Worm (Caenorhabditis elegans): ENCODE results near the gene scl-18.

Gene scl-18

DNA sequence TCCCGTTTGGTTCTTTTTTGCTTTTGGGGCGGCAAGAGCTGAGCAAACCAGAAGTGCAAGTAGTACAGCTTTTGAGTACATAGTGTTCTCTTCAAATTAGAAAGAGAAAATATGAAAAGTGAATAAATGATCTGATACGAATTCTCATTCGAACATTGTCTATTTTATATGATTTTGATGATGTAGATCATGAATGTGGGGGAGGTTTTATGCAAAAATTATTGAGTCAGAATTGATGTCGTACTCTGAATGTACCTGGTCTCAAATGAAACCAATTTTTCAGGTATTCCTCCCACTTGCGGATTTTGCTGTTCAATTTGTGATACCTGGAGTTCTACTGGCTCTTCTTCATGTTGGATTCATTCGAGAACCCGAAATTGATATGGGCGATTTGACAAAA lies 14.0 kb downstream of the scl-18 start, which contains the start of gene K01A6.4:
TSS of gene K01A6.4 (minus strand) at position 101 of the 400 bp plus-strand sequence.
- TF ChIP-seq alr-1 (tag; optimal IDR thresholded peaks at IDR 0.05) (no peak), sma-9 (GFP tag; optimal IDR thresholded peaks at IDR 0.05) (no peak), sma-9 (tag; optimal IDR thresholded peaks at IDR 0.05) (no peak), sma-3 (GFP tag; optimal IDR thresholded peaks at IDR 0.05) (no peak), ztf-11 (tag; optimal IDR thresholded peaks at IDR 0.05) (no peak), mdl-1 (tag; optimal IDR thresholded peaks at IDR 0.05) (no peak), unc-55 (GFP tag; optimal IDR thresholded peaks at IDR 0.05) (no peak), peb-1 (tag; optimal IDR thresholded peaks at IDR 0.05) (no peak), nhr-11 (tag; optimal IDR thresholded peaks at IDR 0.05) (no peak), nhr-12 (tag; optimal IDR thresholded peaks at IDR 0.05) (no peak), ceh-82 (tag; optimal IDR thresholded peaks at IDR 0.05) (no peak), C34F6.9 (tag; optimal IDR thresholded peaks at IDR 0.05) (no peak), aly-2 (tag; optimal IDR thresholded peaks at IDR 0.05) (no peak), lin-13 (GFP tag; optimal IDR thresholded peaks at IDR 0.05) (no peak), elt-3 (tag; optimal IDR thresholded peaks at IDR 0.05) (no peak), ceh-16 (tag; optimal IDR thresholded peaks at IDR 0.05) (no peak), F13H6.1 (tag; optimal IDR thresholded peaks at IDR 0.05) (no peak)

DNA sequence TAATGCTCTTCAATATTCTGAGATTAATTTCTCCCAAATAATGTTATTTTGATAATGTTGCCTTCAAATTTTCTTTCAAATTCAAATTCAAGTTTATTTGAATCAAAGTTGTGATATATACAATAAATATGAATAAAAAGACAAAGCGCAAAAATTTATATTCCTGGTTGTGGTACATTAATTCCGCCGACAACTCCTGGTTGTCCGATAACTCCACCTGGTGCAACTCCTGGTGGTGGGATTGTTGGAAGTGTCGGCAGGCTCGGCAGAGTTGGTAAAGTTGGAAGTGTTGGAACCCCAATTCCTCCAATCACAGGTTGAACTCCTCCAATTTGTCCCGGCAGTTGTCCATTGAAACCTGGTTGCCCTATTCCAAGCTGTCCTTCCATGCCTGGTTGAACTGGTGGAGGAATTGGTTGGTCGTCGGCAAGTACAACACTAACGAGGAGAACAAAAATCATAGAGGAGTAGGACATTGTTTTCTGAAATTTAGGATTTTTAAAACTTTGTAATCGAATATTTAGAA lies 16.1 kb downstream of the scl-18 start, which contains the start of gene K01A6.7:
TSS of gene K01A6.7 (minus strand) at position 476 of the 526 bp plus-strand sequence.
- TF ChIP-seq ama-1 (optimal IDR thresholded peaks at IDR 0.05) (no peak), mab-5 (tag; optimal IDR thresholded peaks at IDR 0.05) (no peak), mdl-1 (tag; optimal IDR thresholded peaks at IDR 0.05) (no peak)

DNA sequence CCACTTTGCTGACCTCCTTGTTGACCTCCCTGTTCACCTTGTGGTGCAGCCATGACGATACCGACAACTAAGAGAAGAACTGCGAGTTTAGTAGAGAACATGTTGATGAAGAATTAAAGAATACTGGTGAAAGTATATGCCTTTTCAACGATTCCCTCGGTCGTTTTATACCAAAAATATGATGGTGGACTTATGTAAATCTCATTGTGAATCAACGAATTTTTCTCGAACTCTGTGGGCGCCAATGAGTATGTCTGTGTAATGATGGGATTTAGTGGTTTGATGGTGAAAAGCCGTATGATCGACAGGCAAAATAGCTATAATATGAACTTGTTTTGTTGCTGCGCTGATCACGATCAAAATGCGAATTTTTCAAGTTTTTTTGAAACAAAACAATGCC lies 17.0 kb downstream of the scl-18 start, which contains the start of gene K01A6.8:
TSS of gene K01A6.8 (minus strand) at position 101 of the 400 bp plus-strand sequence.
- TF ChIP-seq lin-39 (tag; optimal IDR thresholded peaks at IDR 0.05) (no peak), zag-1 (tag; optimal IDR thresholded peaks at IDR 0.05) (no peak), dmd-4 (tag; optimal IDR thresholded peaks at IDR 0.05) (no peak), unc-55 (GFP tag; optimal IDR thresholded peaks at IDR 0.05) (no peak), R02D3.7 (tag; optimal IDR thresholded peaks at IDR 0.05) (no peak), blmp-1 (tag; optimal IDR thresholded peaks at IDR 0.05; ENCODE audit: insufficient read depth) (no peak), crh-2 (tag; optimal IDR thresholded peaks at IDR 0.05) (no peak), elt-1 (tag; optimal IDR thresholded peaks at IDR 0.05) (no peak), alr-1 (tag; optimal IDR thresholded peaks at IDR 0.05) (no peak), lin-11 (tag; optimal IDR thresholded peaks at IDR 0.05) (no peak), F13H6.1 (tag; optimal IDR thresholded peaks at IDR 0.05) (no peak), ZK546.5 (tag; optimal IDR thresholded peaks at IDR 0.05) (no peak), sma-3 (GFP tag; optimal IDR thresholded peaks at IDR 0.05) (no peak), sem-4 (tag; optimal IDR thresholded peaks at IDR 0.05) (no peak), ztf-11 (tag; optimal IDR thresholded peaks at IDR 0.05) (no peak), mab-5 (tag; optimal IDR thresholded peaks at IDR 0.05) (no peak)

DNA sequence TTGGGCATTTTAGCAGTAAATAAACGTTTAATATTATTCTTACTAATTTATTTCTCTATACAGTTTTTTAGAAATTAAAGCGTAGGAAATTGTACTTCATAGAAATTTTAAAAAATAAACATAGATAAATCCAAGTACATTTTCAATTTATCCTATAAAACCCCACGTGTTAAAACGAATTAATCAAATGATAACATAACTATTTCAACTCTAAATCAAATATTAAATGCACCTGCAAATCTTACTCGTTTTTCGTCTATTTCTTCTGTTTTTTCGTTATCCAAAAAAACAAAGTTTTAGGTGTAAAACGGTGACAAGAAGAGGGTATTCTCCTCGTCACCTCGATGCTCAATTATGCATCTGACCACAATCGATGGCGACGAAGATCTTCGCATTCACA lies 19.2 kb downstream of the scl-18 start, which contains the start of gene K01A6.6:
TSS of gene K01A6.6 (plus strand) at position 301 of the 400 bp plus-strand sequence.
- no peak for TF ChIP-seq ZK546.5 (tag; optimal IDR thresholded peaks at IDR 0.05)
- TF ChIP-seq lin-13 (GFP tag; optimal IDR thresholded peaks at IDR 0.05): no peak
- no peak for TF ChIP-seq Y55F3AM.14 (GFP tag; optimal IDR thresholded peaks at IDR 0.05)
- no peak for TF ChIP-seq elt-3 (tag; optimal IDR thresholded peaks at IDR 0.05)
- TF ChIP-seq unc-39 (tag; optimal IDR thresholded peaks at IDR 0.05): no peak
- TF ChIP-seq mbf-1 (tag; optimal IDR thresholded peaks at IDR 0.05): no peak
- TF ChIP-seq zag-1 (tag; optimal IDR thresholded peaks at IDR 0.05): no peak
- no peak for TF ChIP-seq crh-2 (tag; optimal IDR thresholded peaks at IDR 0.05)

DNA sequence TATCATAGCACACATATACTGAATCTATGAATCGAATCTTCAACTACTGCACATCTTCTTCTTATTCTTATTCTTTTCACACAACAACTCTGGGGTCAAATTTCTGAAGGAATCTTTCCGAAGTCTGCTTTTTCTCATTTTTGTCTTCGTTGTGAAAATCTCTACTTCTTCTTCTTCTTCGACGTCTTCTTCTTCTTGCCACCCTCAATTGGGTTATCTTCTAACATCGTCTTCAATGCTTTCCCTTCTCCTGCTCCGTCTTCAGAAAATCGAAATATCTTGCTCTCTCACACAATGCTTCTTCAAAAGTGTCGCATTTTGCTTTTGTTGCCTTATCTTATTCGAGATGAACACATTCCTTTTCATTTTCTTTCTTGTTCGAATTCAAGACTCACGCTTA lies 31.0 kb downstream of the scl-18 start:
- no peak for TF ChIP-seq zag-1 (tag; optimal IDR thresholded peaks at IDR 0.05)
- TF ChIP-seq unc-39 (tag; optimal IDR thresholded peaks at IDR 0.05): no peak
- no peak for TF ChIP-seq ztf-4 (tag; optimal IDR thresholded peaks at IDR 0.05)
- no peak for TF ChIP-seq dmd-4 (tag; optimal IDR thresholded peaks at IDR 0.05)

DNA sequence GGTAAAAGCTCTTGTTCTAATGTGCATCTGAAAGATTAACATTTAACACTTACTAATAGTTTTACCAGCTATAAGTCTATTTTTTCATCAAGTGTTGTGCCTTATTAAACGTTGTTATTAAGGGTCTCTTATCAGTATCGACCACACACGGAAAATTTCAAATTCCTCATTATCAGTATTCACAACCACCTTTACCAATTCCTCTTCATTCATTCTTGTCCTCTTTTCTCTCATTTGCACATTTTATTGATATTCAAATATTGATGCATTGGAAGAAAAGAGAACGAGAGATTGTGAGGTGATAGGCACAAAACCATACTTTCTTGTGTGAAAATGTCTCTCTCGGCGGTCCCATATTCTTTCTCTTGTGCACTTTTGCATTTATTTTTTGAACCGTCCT lies 32.4 kb downstream of the scl-18 start:
- TF ChIP-seq crh-2 (tag; optimal IDR thresholded peaks at IDR 0.05) (peak; percentile 2), zag-1 (tag; optimal IDR thresholded peaks at IDR 0.05) (no peak), fos-1 (tag; optimal IDR thresholded peaks at IDR 0.05) (peak; percentile 75)
